Fruit fly (Drosophila melanogaster) whole organism, prepupa: ENCODE data around the gene CG9107.

Experiments used
- Blimp-1 ChIP-seq: fragments of 200-800 bp; sonication (Bioruptor generic); optimal IDR thresholded peaks from 3 replicates; lab custom pipeline; 2017; ENCODE audit warnings: missing biosample characterization, missing genetic modification characterization, mild to moderate bottlenecking, moderate library complexity, missing genetic modification reagents
- CG11762 ChIP-seq: fragments of 200-800 bp; sonication (Bioruptor generic); optimal IDR thresholded peaks from 3 replicates; lab custom pipeline; 2016; ENCODE audit warnings: missing biosample characterization, missing genetic modification characterization; ENCODE audit not compliant: insufficient read depth
- CG15336 ChIP-seq: fragments of 200-800 bp; sonication (Bioruptor generic); IDR thresholded peaks from 2 replicates; pipeline ENCODE4 v1.3.6; 2022; ENCODE audit warnings: missing biosample characterization, missing genetic modification characterization
- CG1621 ChIP-seq: fragments of 200-800 bp; sonication (Bioruptor generic); optimal IDR thresholded peaks from 3 replicates; lab custom pipeline; 2018; ENCODE audit warnings: missing biosample characterization, mild to moderate bottlenecking, missing genetic modification characterization
- CG3032 ChIP-seq: fragments of 200-800 bp; optimal IDR thresholded peaks from 2 replicates; lab custom pipeline; 2019; ENCODE audit warnings: missing biosample characterization, mild to moderate bottlenecking, missing genetic modification characterization, moderate library complexity
- CG31627 ChIP-seq: fragments of 200-800 bp; sonication (Bioruptor generic); optimal IDR thresholded peaks from 3 replicates; lab custom pipeline; 2016; ENCODE audit warnings: missing biosample characterization, missing genetic modification characterization
- CG32006 ChIP-seq: fragments of 200-800 bp; sonication (Bioruptor generic); optimal IDR thresholded peaks from 3 replicates; lab custom pipeline; 2017; ENCODE audit warnings: missing biosample characterization, mild to moderate bottlenecking, missing genetic modification characterization
- CG3919 ChIP-seq: fragments of 200-800 bp; sonication (Bioruptor generic); optimal IDR thresholded peaks from 3 replicates; lab custom pipeline; 2016; ENCODE audit warnings: missing biosample characterization, missing genetic modification characterization
- CG4318 ChIP-seq: fragments of 200-800 bp; sonication (Bioruptor generic); optimal IDR thresholded peaks from 3 replicates; lab custom pipeline; 2017; ENCODE audit warnings: missing biosample characterization, mild to moderate bottlenecking, missing genetic modification characterization
- CG6163 ChIP-seq: fragments of 200-800 bp; sonication (Bioruptor generic); IDR thresholded peaks from 3 replicates; pipeline ENCODE4 v1.3.6; 2022; ENCODE audit warnings: missing biosample characterization, missing genetic modification characterization
- CG6276 ChIP-seq: fragments of 200-800 bp; sonication (Bioruptor generic); optimal IDR thresholded peaks from 2 replicates; lab custom pipeline; 2017; ENCODE audit warnings: missing biosample characterization, mild to moderate bottlenecking, missing genetic modification characterization
- CG6808 ChIP-seq: fragments of 200-800 bp; sonication (Bioruptor generic); optimal IDR thresholded peaks from 3 replicates; lab custom pipeline; 2017; ENCODE audit warnings: missing biosample characterization, missing genetic modification characterization, mild to moderate bottlenecking, moderate library complexity, missing genetic modification reagents
- CG6854 ChIP-seq: fragments of 200-800 bp; sonication (Bioruptor generic); optimal IDR thresholded peaks from 2 replicates; lab custom pipeline; 2017; ENCODE audit warnings: missing biosample characterization, mild to moderate bottlenecking, missing genetic modification characterization
- CG7368 ChIP-seq: fragments of 200-800 bp; sonication (Bioruptor generic); optimal IDR thresholded peaks from 3 replicates; lab custom pipeline; 2016; ENCODE audit warnings: missing biosample characterization, missing genetic modification characterization
- CG8119 ChIP-seq: fragments of 200-800 bp; sonication (Bioruptor generic); IDR thresholded peaks from 3 replicates; pipeline ENCODE4 v1.3.6; 2022; ENCODE audit warnings: missing biosample characterization, missing genetic modification characterization
- CG8319 ChIP-seq: fragments of 200-800 bp; sonication (Bioruptor generic); optimal IDR thresholded peaks from 3 replicates; lab custom pipeline; 2016; ENCODE audit warnings: missing biosample characterization, missing genetic modification characterization
- CG9139 ChIP-seq: fragments of 200-800 bp; sonication (Bioruptor generic); optimal IDR thresholded peaks from 3 replicates; lab custom pipeline; 2017; ENCODE audit warnings: missing biosample characterization, mild to moderate bottlenecking, missing genetic modification characterization
- Eip78C ChIP-seq: fragments of 200-800 bp; sonication (Bioruptor generic); peaks from one replicate; lab custom pipeline; 2016; ENCODE audit warnings: missing biosample characterization, missing genetic modification characterization
- Eip93F ChIP-seq: fragments of 200-800 bp; sonication (Bioruptor generic); optimal IDR thresholded peaks from 2 replicates; lab custom pipeline; 2016; ENCODE audit warnings: missing biosample characterization, mild to moderate bottlenecking, missing genetic modification characterization
- Ets21C ChIP-seq: fragments of 200-800 bp; sonication (Bioruptor generic); optimal IDR thresholded peaks from 3 replicates; lab custom pipeline; 2016; ENCODE audit warnings: missing biosample characterization, missing genetic modification characterization
- Hr39 ChIP-seq: fragments of 200-800 bp; sonication (Bioruptor generic); optimal IDR thresholded peaks from 2 replicates; lab custom pipeline; 2016; ENCODE audit warnings: missing biosample characterization, missing genetic modification characterization
- Met ChIP-seq: fragments of 200-800 bp; sonication (Bioruptor generic); optimal IDR thresholded peaks from 3 replicates; lab custom pipeline; 2016; ENCODE audit warnings: missing biosample characterization, missing genetic modification characterization
- Smox ChIP-seq: fragments of 200-800 bp; sonication (Bioruptor generic); optimal IDR thresholded peaks from 3 replicates; lab custom pipeline; 2016; ENCODE audit warnings: missing biosample characterization, missing genetic modification characterization
- Sox102F ChIP-seq: fragments of 200-800 bp; sonication (Bioruptor generic); optimal IDR thresholded peaks from 2 replicates; lab custom pipeline; 2016; ENCODE audit warnings: missing biosample characterization, mild to moderate bottlenecking, missing genetic modification characterization
- Sox14 ChIP-seq: fragments of 200-800 bp; sonication (Bioruptor generic); optimal IDR thresholded peaks from 3 replicates; lab custom pipeline; 2016; ENCODE audit warnings: missing biosample characterization, missing genetic modification characterization
- dac ChIP-seq: fragments of 200-800 bp; sonication (Bioruptor generic); optimal IDR thresholded peaks from 2 replicates; lab custom pipeline; 2017; ENCODE audit warnings: missing biosample characterization, mild to moderate bottlenecking, missing genetic modification characterization
- dsx ChIP-seq: fragments of 200-800 bp; optimal IDR thresholded peaks from 3 replicates; lab custom pipeline; 2019; ENCODE audit warnings: missing biosample characterization, mild to moderate bottlenecking, missing genetic modification characterization, moderate library complexity; ENCODE audit not compliant: poor library complexity, severe bottlenecking
- eg ChIP-seq: fragments of 200-800 bp; sonication (Bioruptor generic); IDR thresholded peaks from 3 replicates; pipeline ENCODE4 v1.3.6; 2022; ENCODE audit warnings: missing biosample characterization, missing genetic modification characterization
- esn ChIP-seq: fragments of 200-800 bp; sonication (Bioruptor generic); optimal IDR thresholded peaks from 2 replicates; lab custom pipeline; 2016; ENCODE audit warnings: missing biosample characterization, mild to moderate bottlenecking, missing genetic modification characterization, moderate library complexity
- fd59A ChIP-seq: fragments of 200-800 bp; sonication (Bioruptor generic); optimal IDR thresholded peaks from 2 replicates; lab custom pipeline; 2017; ENCODE audit warnings: missing biosample characterization, mild to moderate bottlenecking, missing genetic modification characterization, missing genetic modification reagents
- fd85E ChIP-seq: fragments of 200-800 bp; sonication (Bioruptor generic); optimal IDR thresholded peaks from 3 replicates; lab custom pipeline; 2016; ENCODE audit warnings: missing biosample characterization, missing genetic modification characterization
- fkh ChIP-seq: fragments of 200-800 bp; sonication (Bioruptor generic); optimal IDR thresholded peaks from 3 replicates; lab custom pipeline; 2017; ENCODE audit warnings: missing biosample characterization, mild to moderate bottlenecking, missing genetic modification characterization, moderate library complexity
- lz ChIP-seq: fragments of 200-800 bp; sonication (Bioruptor generic); optimal IDR thresholded peaks from 3 replicates; lab custom pipeline; 2016; ENCODE audit warnings: missing biosample characterization, missing genetic modification characterization
- net ChIP-seq: fragments of 200-800 bp; sonication (Bioruptor generic); optimal IDR thresholded peaks from 3 replicates; lab custom pipeline; 2016; ENCODE audit warnings: missing biosample characterization, missing genetic modification characterization
- salr ChIP-seq, 2 experiments: fragments of 200-800 bp; sonication (Bioruptor generic); optimal IDR thresholded peaks; 3 replicates each; lab custom pipeline; 2016 to 2018; ENCODE audit warnings: missing biosample characterization in 2 of 2, missing genetic modification characterization in 2 of 2, mild to moderate bottlenecking in 1 of 2
- ss ChIP-seq, 2 experiments: fragments of 200-800 bp; sonication (Bioruptor generic); optimal IDR thresholded peaks; 2 replicates in 1 of 2; 3 replicates in 1 of 2; lab custom pipeline; 2017 to 2018; ENCODE audit warnings: mild to moderate bottlenecking in 2 of 2, missing biosample characterization in 2 of 2, missing genetic modification characterization in 2 of 2, moderate library complexity in 1 of 2
- svp ChIP-seq: fragments of 200-800 bp; sonication (Bioruptor generic); peaks from one replicate; lab custom pipeline; 2016; ENCODE audit warnings: missing biosample characterization, missing genetic modification characterization
- topi ChIP-seq: fragments of 200-800 bp; sonication (Bioruptor generic); optimal IDR thresholded peaks from 3 replicates; lab custom pipeline; 2016; ENCODE audit warnings: missing biosample characterization, missing genetic modification characterization
- vri ChIP-seq: fragments of 200-800 bp; sonication (Bioruptor generic); optimal IDR thresholded peaks from 3 replicates; lab custom pipeline; 2016; ENCODE audit warnings: missing biosample characterization, mild to moderate bottlenecking, missing genetic modification characterization

CG9107 gene

dm6 chr2L:5979957-5980861 lies 44.1 kb downstream of the CG9107 start (continued):
- TF ChIP-seq CG8319 (GFP tag; lab: Kevin White, UChicago): no peak
- peak; percentile 70 for TF ChIP-seq vri (GFP tag; lab: Kevin White, UChicago)
- peak; percentile 77 for TF ChIP-seq CG6854
- peak; percentile 52 for TF ChIP-seq dsx (GFP tag; lab: Kevin White, UChicago)
- TF ChIP-seq esn: peak; percentile 49
- TF ChIP-seq CG6276 (GFP tag; lab: Kevin White, UChicago): peak; percentile 29
- peak; percentile 76 for TF ChIP-seq Eip78C (GFP tag; lab: Kevin White, UChicago)
- TF ChIP-seq CG11762 (GFP tag; lab: Kevin White, UChicago): no peak
- TF ChIP-seq CG9139 (GFP tag; lab: Kevin White, UChicago): peak; percentile 77
- peak; percentile 81 for TF ChIP-seq svp (GFP tag; lab: Kevin White, UChicago)
- peak; percentile 6 for TF ChIP-seq Smox (GFP tag; lab: Kevin White, UChicago)
- peak; percentile 61 for TF ChIP-seq CG6808 (GFP tag; lab: Kevin White, UChicago)
- no peak for TF ChIP-seq dac
- TF ChIP-seq fkh: no peak
- TF ChIP-seq Hr39: no peak
- TF ChIP-seq CG8119 (GFP tag; lab: Robert Waterston, UW): no peak
- TF ChIP-seq fd59A (GFP tag; lab: Kevin White, UChicago): no peak
- TF ChIP-seq CG3032 (tag; lab: Kevin White, UChicago): peak; percentile 3
- no peak for TF ChIP-seq Ets21C (GFP tag; lab: Kevin White, UChicago)
- TF ChIP-seq eg (GFP tag; lab: Robert Waterston, UW): no peak
- peak; percentile 54 for TF ChIP-seq Met
- TF ChIP-seq topi (GFP tag; lab: Kevin White, UChicago): no peak

- TF ChIP-seq CG32006 (GFP tag; lab: Kevin White, UChicago) (peak; percentile 6), CG6854 (no peak), CG6808 (GFP tag; lab: Kevin White, UChicago) (no peak), svp (GFP tag; lab: Kevin White, UChicago) (peak; percentile 76), CG1621 (tag; lab: Kevin White, UChicago) (no peak), Blimp-1 (peak; percentile 8), salr (GFP tag; optimal IDR thresholded peaks at IDR 0.05; lab: Kevin White, UChicago) (peak in 1 of 2 experiments; percentile 1), Eip78C (GFP tag; lab: Kevin White, UChicago) (peak; percentile 47)
Measured at dm6 chr2L:5979055-5979399, 45.3 kb downstream of the CG9107 start.

dm6 chr2L:5978333-5979054 lies 45.8 kb downstream of the CG9107 start:
- no peak for TF ChIP-seq fd59A (GFP tag; lab: Kevin White, UChicago)
- peak; percentile 13 for TF ChIP-seq CG3032 (tag; lab: Kevin White, UChicago)
- TF ChIP-seq CG6276 (GFP tag; lab: Kevin White, UChicago): no peak
- no peak for TF ChIP-seq dac
- no peak for TF ChIP-seq CG15336 (GFP tag; lab: Robert Waterston, UW)
- no peak for TF ChIP-seq eg (GFP tag; lab: Robert Waterston, UW)
- TF ChIP-seq fd85E: no peak
- TF ChIP-seq svp (GFP tag; lab: Kevin White, UChicago): peak; percentile 95
- peak in 1 of 2 experiments; percentile 55 for TF ChIP-seq ss (GFP tag; optimal IDR thresholded peaks at IDR 0.05; lab: Kevin White, UChicago)
- TF ChIP-seq topi (GFP tag; lab: Kevin White, UChicago): peak; percentile 21
- peak; percentile 20 for TF ChIP-seq CG1621 (tag; lab: Kevin White, UChicago)
- no peak for TF ChIP-seq CG6163 (GFP tag; lab: Robert Waterston, UW)
- peak; percentile 4 for TF ChIP-seq net (GFP tag; lab: Kevin White, UChicago)
- peak; percentile 24 for TF ChIP-seq CG6854
- TF ChIP-seq CG7368 (GFP tag; lab: Kevin White, UChicago): peak; percentile 39
- peak; percentile 44 for TF ChIP-seq Met
- no peak for TF ChIP-seq lz
- peak; percentile 13 for TF ChIP-seq CG6808 (GFP tag; lab: Kevin White, UChicago)
- TF ChIP-seq Eip78C (GFP tag; lab: Kevin White, UChicago): peak; percentile 2
- no peak for TF ChIP-seq CG31627 (GFP tag; lab: Kevin White, UChicago)
- TF ChIP-seq Eip93F: peak; percentile 64
- no peak for TF ChIP-seq fkh
- TF ChIP-seq salr (GFP tag; optimal IDR thresholded peaks at IDR 0.05; lab: Kevin White, UChicago): no peak
- peak; percentile 18 for TF ChIP-seq esn
- TF ChIP-seq Sox102F (GFP tag; lab: Kevin White, UChicago): peak; percentile 19
- TF ChIP-seq CG3919 (GFP tag; lab: Kevin White, UChicago): peak; percentile 61
- peak; percentile 19 for TF ChIP-seq Sox14
- TF ChIP-seq CG4318 (GFP tag; lab: Kevin White, UChicago): no peak
- TF ChIP-seq vri (GFP tag; lab: Kevin White, UChicago): peak; percentile 27
- TF ChIP-seq, all 60 proteins: peak for 17
